Worm (Caenorhabditis elegans): ENCODE measurements around the gene Y38H6A.5.
"Not testable (repeated sequence)": the region's sequence is repeated elsewhere in the genome, so short reads cannot be mapped to it uniquely, and the experiment has no call there.

Y38H6A.5 gene

ce11 chrV:20335264-20335663, at the start of gene Y38H6A.5:
TSS of gene Y38H6A.5 (minus strand) at chrV:20335364.
- no peak for TF ChIP-seq unc-62 (GFP tag; optimal IDR thresholded peaks at IDR 0.05)

- TF ChIP-seq unc-62 (GFP tag; optimal IDR thresholded peaks at IDR 0.05), result no peak
Observed at ce11 chrV:20383065-20383609, 48.0 kb upstream of the Y38H6A.5 start, which contains the start of gene K02E2.11. TSS of gene K02E2.11 (plus strand) at chrV:20383315.

- no peak for TF ChIP-seq unc-62 (GFP tag; optimal IDR thresholded peaks at IDR 0.05)
Observed at ce11 chrV:20380320-20380719, 45.2 kb upstream of the Y38H6A.5 start, which contains the start of gene K02E2.6. TSS of gene K02E2.6 (plus strand) at chrV:20380561.

ce11 chrV:20376070-20376469, 40.9 kb upstream of the Y38H6A.5 start:
- no peak for TF ChIP-seq unc-62 (GFP tag; optimal IDR thresholded peaks at IDR 0.05)

ce11 chrV:20375236-20375635, 40.1 kb upstream of the Y38H6A.5 start, which contains the start of gene ins-35:
TSS of gene ins-35 (plus strand) at chrV:20375536.
- no peak for TF ChIP-seq unc-62 (GFP tag; optimal IDR thresholded peaks at IDR 0.05)

ce11 chrV:20374484-20374883, 39.3 kb upstream of the Y38H6A.5 start:
- no peak for TF ChIP-seq unc-62 (GFP tag; optimal IDR thresholded peaks at IDR 0.05)

ce11 chrV:20369153-20369552, 34.0 kb upstream of the Y38H6A.5 start, which contains the start of gene srh-177:
TSS of gene srh-177 (minus strand) at chrV:20369253.
- not testable (repeated sequence) for TF ChIP-seq unc-62 (GFP tag; optimal IDR thresholded peaks at IDR 0.05)

ce11 chrV:20366839-20367238, 31.7 kb upstream of the Y38H6A.5 start, which contains the start of gene K02E2.8:
TSS of gene K02E2.8 (minus strand) at chrV:20366939.
- TF ChIP-seq unc-62 (GFP tag; optimal IDR thresholded peaks at IDR 0.05), result no peak

ce11 chrV:20356472-20356871, 21.3 kb upstream of the Y38H6A.5 start, which contains the start of gene grd-11:
TSS of gene grd-11 (plus strand) at chrV:20356772.
- no peak for TF ChIP-seq unc-62 (GFP tag; optimal IDR thresholded peaks at IDR 0.05)

ce11 chrV:20351195-20351594, 16.0 kb upstream of the Y38H6A.5 start, which contains the start of gene K02E2.1:
TSS of gene K02E2.1 (plus strand) at chrV:20351495.
- TF ChIP-seq unc-62 (GFP tag; optimal IDR thresholded peaks at IDR 0.05), result no peak

- TF ChIP-seq unc-62 (GFP tag; optimal IDR thresholded peaks at IDR 0.05), result no peak
Observed at ce11 chrV:20350382-20350781, 15.2 kb upstream of the Y38H6A.5 start.

ce11 chrV:20347625-20348024, 12.5 kb upstream of the Y38H6A.5 start:
- no peak for TF ChIP-seq unc-62 (GFP tag; optimal IDR thresholded peaks at IDR 0.05)

ce11 chrV:20344889-20345288, 9.7 kb upstream of the Y38H6A.5 start, which contains the start of gene Y38H6A.3:
TSS of gene Y38H6A.3 (plus strand) at chrV:20345189.
- TF ChIP-seq unc-62 (GFP tag; optimal IDR thresholded peaks at IDR 0.05), result no peak

- TF ChIP-seq unc-62 (GFP tag; optimal IDR thresholded peaks at IDR 0.05), result no peak
Observed at ce11 chrV:20338870-20339269, 3.7 kb upstream of the Y38H6A.5 start.

ce11 chrV:20338020-20338419, 2.9 kb upstream of the Y38H6A.5 start:
- no peak for TF ChIP-seq unc-62 (GFP tag; optimal IDR thresholded peaks at IDR 0.05)

ce11 chrV:20325417-20325816, 9.7 kb downstream of the Y38H6A.5 start, which contains the start of gene Y38H6A.1:
TSS of gene Y38H6A.1 (plus strand) at chrV:20325717.
- no peak for TF ChIP-seq unc-62 (GFP tag; optimal IDR thresholded peaks at IDR 0.05)

ce11 chrV:20317442-20317841, 17.7 kb downstream of the Y38H6A.5 start, which contains the start of gene Y113G7C.1:
TSS of gene Y113G7C.1 (plus strand) at chrV:20317742.
- no peak for TF ChIP-seq unc-62 (GFP tag; optimal IDR thresholded peaks at IDR 0.05)

Measured in whole organism, dauer.